Fruit fly (Drosophila melanogaster) whole organism, embryonic: ENCODE data around the gene IscU.

Experiments
- Asciz ChIP-seq: fragments of 200-800 bp; sonication (Bioruptor generic); optimal IDR thresholded peaks from 2 replicates; lab custom pipeline; 2017; ENCODE audit warnings: missing biosample characterization, mild to moderate bottlenecking, missing genetic modification characterization, missing genetic modification reagents
- Bdp1 ChIP-seq: fragments of 200-800 bp; sonication (Bioruptor generic); optimal IDR thresholded peaks from 3 replicates; lab custom pipeline; 2016; ENCODE audit warnings: missing biosample characterization, missing genetic modification characterization
- C15 ChIP-seq: fragments of 200-800 bp; sonication (Bioruptor generic); IDR thresholded peaks from 3 replicates; pipeline ENCODE4 v1.3.6; 2022; ENCODE audit warnings: missing biosample characterization, missing genetic modification characterization
- CG10209 ChIP-seq: fragments of 200-800 bp; sonication (Bioruptor generic); optimal IDR thresholded peaks from 3 replicates; lab custom pipeline; 2017; ENCODE audit warnings: missing biosample characterization, mild to moderate bottlenecking, missing genetic modification characterization, missing genetic modification reagents
- CG10565 ChIP-seq: fragments of 200-800 bp; sonication (Bioruptor generic); optimal IDR thresholded peaks from 3 replicates; lab custom pipeline; 2016; ENCODE audit warnings: missing biosample characterization, mild to moderate bottlenecking, missing genetic modification characterization
- CG11695 ChIP-seq: fragments of 200-800 bp; sonication (Bioruptor generic); IDR thresholded peaks from 3 replicates; pipeline ENCODE4 v1.3.6; 2022; ENCODE audit warnings: missing biosample characterization, missing genetic modification characterization
- CG14860 ChIP-seq: fragments of 200-800 bp; sonication (Bioruptor generic); IDR thresholded peaks from 3 replicates; pipeline ENCODE4 v1.3.6; 2022; ENCODE audit warnings: missing biosample characterization, missing genetic modification characterization; ENCODE audit not compliant: partially characterized antibody
- CG15601 ChIP-seq: fragments of 200-800 bp; sonication (Bioruptor generic); optimal IDR thresholded peaks from 3 replicates; lab custom pipeline; 2019; ENCODE audit warnings: missing biosample characterization, mild to moderate bottlenecking, missing genetic modification characterization, moderate library complexity
- CG1602 ChIP-seq: fragments of 200-800 bp; sonication (Bioruptor generic); optimal IDR thresholded peaks from 3 replicates; lab custom pipeline; 2016; ENCODE audit warnings: missing biosample characterization, missing genetic modification characterization
- CG17829 ChIP-seq: fragments of 200-800 bp; optimal IDR thresholded peaks from 2 replicates; lab custom pipeline; 2019; ENCODE audit warnings: missing biosample characterization, mild to moderate bottlenecking, missing genetic modification characterization, moderate library complexity
- CG17912 ChIP-seq: fragments of 200-800 bp; sonication (Bioruptor generic); optimal IDR thresholded peaks from 2 replicates; lab custom pipeline; 2018; ENCODE audit warnings: missing biosample characterization, mild to moderate bottlenecking, missing genetic modification characterization
- CG18476 ChIP-seq: fragments of 200-800 bp; sonication (Bioruptor generic); optimal IDR thresholded peaks from 2 replicates; lab custom pipeline; 2016; ENCODE audit warnings: missing biosample characterization, mild to moderate bottlenecking, missing genetic modification characterization
- CG32772 ChIP-seq: fragments of 200-800 bp; sonication (Bioruptor generic); IDR thresholded peaks from 2 replicates; pipeline ENCODE4 v1.3.6; 2022; ENCODE audit warnings: missing biosample characterization, missing genetic modification characterization
- CG4282 ChIP-seq: fragments of 200-800 bp; sonication (Bioruptor generic); optimal IDR thresholded peaks from 2 replicates; lab custom pipeline; 2016; ENCODE audit warnings: missing biosample characterization, missing genetic modification characterization
- CG6175 ChIP-seq: fragments of 200-800 bp; sonication (Bioruptor generic); IDR thresholded peaks from 3 replicates; pipeline ENCODE4 v1.3.6; 2022; ENCODE audit warnings: missing biosample characterization, missing genetic modification characterization
- CG6272 ChIP-seq: fragments of 200-800 bp; sonication (Bioruptor generic); IDR thresholded peaks from 2 replicates; pipeline ENCODE4 v1.3.6; 2022; ENCODE audit warnings: missing biosample characterization, missing genetic modification characterization
- CG6791 ChIP-seq: fragments of 200-800 bp; sonication (Bioruptor generic); IDR thresholded peaks from 3 replicates; pipeline ENCODE4 v1.3.6; 2022; ENCODE audit warnings: missing biosample characterization, missing genetic modification characterization; ENCODE audit not compliant: partially characterized antibody
- CTCF ChIP-seq: fragments of 200-800 bp; sonication (Bioruptor generic); optimal IDR thresholded peaks from 2 replicates; lab custom pipeline; 2017; ENCODE audit warnings: missing biosample characterization, mild to moderate bottlenecking, missing genetic modification characterization, moderate library complexity
- Drgx ChIP-seq: fragments of 200-800 bp; sonication (Bioruptor generic); IDR thresholded peaks from 2 replicates; pipeline ENCODE4 v1.3.6; 2022; ENCODE audit warnings: missing biosample characterization, missing genetic modification characterization
- HmgZ ChIP-seq: fragments of 200-800 bp; sonication (Bioruptor generic); optimal IDR thresholded peaks from 2 replicates; lab custom pipeline; 2018; ENCODE audit warnings: missing biosample characterization, mild to moderate bottlenecking, missing genetic modification characterization
- Hmx ChIP-seq: fragments of 200-800 bp; sonication (Bioruptor generic); optimal IDR thresholded peaks from 2 replicates; lab custom pipeline; 2016; ENCODE audit warnings: missing biosample characterization, missing genetic modification characterization
- Jarid2 ChIP-seq: fragments of 200-800 bp; sonication (Bioruptor generic); optimal IDR thresholded peaks from 3 replicates; lab custom pipeline; 2017; ENCODE audit warnings: mild to moderate bottlenecking, missing biosample characterization, missing genetic modification reagents, missing genetic modification characterization
- Med ChIP-seq: fragments of 200-800 bp; sonication (Bioruptor generic); peaks from one replicate; lab custom pipeline; 2016; ENCODE audit warnings: missing biosample characterization, missing genetic modification characterization, mild to moderate bottlenecking, inconsistent platforms, moderate library complexity
- Nf-YA ChIP-seq: fragments of 200-800 bp; sonication (Bioruptor generic); IDR thresholded peaks from 2 replicates; pipeline ENCODE4 v1.3.6; 2022; ENCODE audit warnings: missing biosample characterization, missing genetic modification characterization
- Opbp ChIP-seq: fragments of 200-800 bp; sonication (Bioruptor generic); IDR thresholded peaks from 3 replicates; pipeline ENCODE4 v1.3.6; 2022; ENCODE audit warnings: missing biosample characterization, missing genetic modification characterization; ENCODE audit not compliant: partially characterized antibody
- Pdp1 ChIP-seq, 2 experiments: fragments of 200-800 bp; sonication (Bioruptor generic); optimal IDR thresholded peaks; 3 replicates each; lab custom pipeline; 2016; ENCODE audit warnings: missing biosample characterization in 2 of 2, missing genetic modification characterization in 2 of 2, mild to moderate bottlenecking in 1 of 2, moderate library complexity in 1 of 2
- Rx ChIP-seq: fragments of 200-800 bp; sonication (Bioruptor generic); IDR thresholded peaks from 2 replicates; pipeline ENCODE4 v1.3.6; 2022; ENCODE audit warnings: missing biosample characterization, missing genetic modification characterization
- Stat92E ChIP-seq, 3 experiments: fragments of >200 bp in 2 of 3; fragments of 200-800 bp in 1 of 3; sonication (Bioruptor generic) in 1 of 3; optimal IDR thresholded peaks; 2 replicates each; lab custom pipeline; 2017 to 2019; ENCODE audit warnings: missing biosample characterization in 3 of 3, missing genetic modification characterization in 3 of 3, mild to moderate bottlenecking in 1 of 3, moderate library complexity in 1 of 3
- Trl ChIP-seq, 3 experiments: fragments of >200 bp in 2 of 3; fragments of 200-800 bp in 1 of 3; sonication (Bioruptor generic) in 1 of 3; optimal IDR thresholded peaks; 2 replicates in 1 of 3; 3 replicates in 2 of 3; lab custom pipeline; 2016 to 2017; ENCODE audit warnings: missing biosample characterization in 1 of 3, missing genetic modification characterization in 1 of 3
- ac ChIP-seq: fragments of 200-800 bp; sonication (Bioruptor generic); optimal IDR thresholded peaks from 3 replicates; lab custom pipeline; 2017; ENCODE audit warnings: missing biosample characterization, mild to moderate bottlenecking, missing genetic modification characterization
- ara ChIP-seq: fragments of 200-800 bp; sonication (Bioruptor generic); IDR thresholded peaks from 2 replicates; pipeline ENCODE4 v1.3.6; 2022; ENCODE audit warnings: missing biosample characterization, missing genetic modification characterization
- bsh ChIP-seq, 2 experiments: fragments of 200-800 bp; sonication (Bioruptor generic); optimal IDR thresholded peaks; 2 replicates each; lab custom pipeline; 2017 to 2018; ENCODE audit warnings: mild to moderate bottlenecking in 2 of 2, missing biosample characterization in 2 of 2, missing genetic modification characterization in 2 of 2, moderate library complexity in 1 of 2
- cas ChIP-seq: fragments of 200-800 bp; sonication (Bioruptor generic); IDR thresholded peaks from 2 replicates; pipeline ENCODE4 v1.3.6; 2022; ENCODE audit warnings: missing biosample characterization, missing genetic modification characterization
- caup ChIP-seq: fragments of 200-800 bp; sonication (Bioruptor generic); optimal IDR thresholded peaks from 3 replicates; lab custom pipeline; 2017; ENCODE audit warnings: missing biosample characterization, mild to moderate bottlenecking, missing genetic modification characterization, moderate library complexity; ENCODE audit not compliant: severe bottlenecking
- ci ChIP-seq: fragments of 200-800 bp; sonication (Bioruptor generic); IDR thresholded peaks from 3 replicates; pipeline ENCODE4 v1.3.6; 2022; ENCODE audit warnings: missing biosample characterization, missing genetic modification characterization
- gt ChIP-seq: fragments of 200-800 bp; sonication (Bioruptor generic); IDR thresholded peaks from 2 replicates; pipeline ENCODE4 v1.3.6; 2022; ENCODE audit warnings: missing biosample characterization, missing genetic modification characterization
- knrl ChIP-seq: fragments of 200-800 bp; sonication (Bioruptor generic); IDR thresholded peaks from 3 replicates; pipeline ENCODE4 v1.3.6; 2022; ENCODE audit warnings: missing biosample characterization, missing genetic modification characterization; ENCODE audit not compliant: partially characterized antibody
- nau ChIP-seq: fragments of 200-800 bp; sonication (Bioruptor generic); optimal IDR thresholded peaks from 3 replicates; lab custom pipeline; 2017; ENCODE audit warnings: missing biosample characterization, mild to moderate bottlenecking, missing genetic modification characterization, missing genetic modification reagents
- oc ChIP-seq: fragments of 200-800 bp; sonication (Bioruptor generic); optimal IDR thresholded peaks from 2 replicates; lab custom pipeline; 2018; ENCODE audit warnings: missing biosample characterization, mild to moderate bottlenecking, missing genetic modification characterization, moderate library complexity
- pan ChIP-seq, 4 experiments: fragments of >200 bp in 3 of 4; fragments of 200-800 bp in 1 of 4; sonication (Bioruptor generic) in 1 of 4; optimal IDR thresholded peaks in 3 of 4; IDR thresholded peaks in 1 of 4; 2 replicates each; pipeline versions ENCODE4 v1.3.6 to Lab custom; 2017 to 2022; ENCODE audit warnings: missing biosample characterization in 2 of 4, missing genetic modification characterization in 2 of 4, mixed read lengths in 1 of 4
- phol ChIP-seq: fragments of 200-800 bp; sonication (Bioruptor generic); optimal IDR thresholded peaks from 3 replicates; lab custom pipeline; 2018; ENCODE audit warnings: missing biosample characterization, mild to moderate bottlenecking, missing genetic modification characterization, moderate library complexity
- pnt ChIP-seq: fragments of 200-800 bp; sonication (Bioruptor generic); optimal IDR thresholded peaks from 3 replicates; lab custom pipeline; 2016; ENCODE audit warnings: missing biosample characterization, missing genetic modification characterization
- slou ChIP-seq: fragments of 200-800 bp; sonication (Bioruptor generic); optimal IDR thresholded peaks from 3 replicates; lab custom pipeline; 2016; ENCODE audit warnings: missing biosample characterization, missing genetic modification characterization
- sob ChIP-seq: fragments of 200-800 bp; sonication (Bioruptor generic); IDR thresholded peaks from 2 replicates; pipeline ENCODE4 v1.3.6; 2022; ENCODE audit warnings: missing biosample characterization, missing genetic modification characterization
- tgo ChIP-seq: fragments of 200-800 bp; sonication (Bioruptor generic); IDR thresholded peaks from 3 replicates; pipeline ENCODE4 v1.3.6; 2022; ENCODE audit warnings: missing biosample characterization, missing genetic modification characterization
- yki ChIP-seq: fragments of >200 bp; optimal IDR thresholded peaks from 3 replicates; lab custom pipeline; 2018
- z ChIP-seq: fragments of 200-800 bp; sonication (Bioruptor generic); IDR thresholded peaks from 3 replicates; pipeline ENCODE4 v1.3.6; 2022; ENCODE audit warnings: missing biosample characterization, missing genetic modification characterization

IscU gene

DNA sequence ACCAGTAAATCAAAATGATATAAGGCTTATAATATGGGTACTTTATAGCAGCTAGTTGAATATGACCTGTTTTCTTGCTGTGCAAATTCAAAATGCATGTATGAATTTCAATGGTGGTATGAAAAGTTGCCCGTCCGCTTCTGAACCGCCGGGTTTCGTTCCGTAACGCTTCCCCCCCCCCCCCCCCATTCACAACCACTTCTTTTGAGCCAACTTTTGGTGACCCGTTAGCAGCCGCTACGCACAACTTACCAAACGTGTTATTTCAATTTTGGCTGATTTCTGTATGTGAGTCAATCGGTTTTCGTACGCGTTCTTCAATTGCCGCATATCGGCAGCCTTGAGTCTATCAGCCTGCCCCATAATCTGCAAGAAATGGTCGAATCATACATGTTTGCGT, 30.3 kb downstream of the IscU start (continued):
- TF ChIP-seq pnt (GFP tag; lab: Kevin White, UChicago) (no peak), CG17912 (GFP tag; lab: Kevin White, UChicago) (no peak), CG17829 (tag; lab: Kevin White, UChicago) (no peak), cas (no peak), CG1602 (GFP tag; lab: Kevin White, UChicago) (no peak), CG6175 (GFP tag; lab: Robert Waterston, UW) (0 out of 3 replicates have a peak, but pooled peaks have one; percentile 32), pan (optimal IDR thresholded peaks at IDR 0.05; lab: Kevin White, UChicago) (no peak), pan (GFP tag; optimal IDR thresholded peaks at IDR 0.05 in 1 of 2, IDR thresholded peaks at IDR 0.05 in 1 of 2) (no peak), C15 (GFP tag; lab: Robert Waterston, UW) (no peak), ara (GFP tag; lab: Robert Waterston, UW) (0 out of 2 replicates have a peak, but pooled peaks have one; percentile 9), CG32772 (GFP tag; lab: Robert Waterston, UW) (no peak), Pdp1 (GFP tag; optimal IDR thresholded peaks at IDR 0.05; lab: Kevin White, UChicago) (peak in 1 of 2 experiments; percentile 23), HmgZ (tag; lab: Kevin White, UChicago) (no peak), oc (tag; lab: Kevin White, UChicago) (no peak), Stat92E (GFP tag; optimal IDR thresholded peaks at IDR 0.05; lab: Kevin White, UChicago) (no peak), CG18476 (GFP tag; lab: Kevin White, UChicago) (no peak)
- TF ChIP-seq, all 482 proteins: peak for 5

DNA sequence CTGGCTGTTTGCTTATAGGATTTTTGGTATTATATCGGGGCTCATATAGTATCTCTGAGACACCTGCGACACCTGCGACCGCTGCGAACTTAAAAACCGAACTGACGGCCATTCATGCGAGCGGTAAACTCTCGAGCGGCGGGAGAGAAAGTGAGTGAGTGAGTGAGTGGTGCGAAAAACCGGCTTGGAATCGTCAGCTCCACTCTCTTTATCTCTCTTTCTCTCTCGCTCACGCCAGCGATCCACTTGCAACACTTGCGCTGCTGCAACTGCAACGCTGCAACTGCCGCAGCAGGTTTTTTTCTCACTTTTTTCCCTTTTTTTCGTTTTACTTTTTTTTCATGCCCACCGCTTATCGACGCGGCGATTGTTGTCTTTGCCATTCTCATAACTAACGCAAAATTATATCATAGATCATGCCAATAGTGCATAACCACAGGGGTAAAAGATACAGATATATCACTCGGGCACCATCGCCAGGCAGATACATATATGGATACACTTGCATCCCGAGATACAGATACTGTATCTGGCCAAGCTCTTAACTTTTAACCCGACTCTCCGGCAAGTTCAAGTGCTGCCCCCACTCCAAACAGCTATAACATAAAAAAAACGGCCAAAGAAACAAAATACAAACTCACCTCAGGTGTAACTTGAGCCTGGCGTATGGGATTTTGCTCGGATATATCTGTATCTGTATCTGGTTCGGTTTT, 31.4 kb downstream of the IscU start:
- TF ChIP-seq bsh (GFP tag; optimal IDR thresholded peaks at IDR 0.05; lab: Kevin White, UChicago) (peak in 1 of 2 experiments; percentile 84), ac (no peak), Bdp1 (GFP tag; lab: Kevin White, UChicago) (no peak), nau (no peak), CTCF (GFP tag; lab: Kevin White, UChicago) (no peak), CG10209 (GFP tag; lab: Kevin White, UChicago) (no peak), Asciz (GFP tag; lab: Kevin White, UChicago) (no peak), CG11695 (GFP tag; lab: Robert Waterston, UW) (no peak), z (GFP tag; lab: Robert Waterston, UW) (peak; percentile 89), CG10565 (no peak), tgo (GFP tag; lab: Robert Waterston, UW) (no peak), phol (no peak), knrl (GFP tag; lab: Robert Waterston, UW) (no peak), Opbp (GFP tag; lab: Robert Waterston, UW) (0 out of 3 replicates have a peak, but pooled peaks have one; percentile 49), caup (GFP tag; lab: Kevin White, UChicago) (no peak), Hmx (GFP tag; lab: Kevin White, UChicago) (no peak), CG6791 (no peak), Med (GFP tag; lab: Kevin White, UChicago) (peak; percentile 62), CG6272 (GFP tag; lab: Robert Waterston, UW) (no peak), Trl (optimal IDR thresholded peaks at IDR 0.05; lab: Kevin White, UChicago) (peak; percentile 27 to 80), Trl (GFP tag; optimal IDR thresholded peaks at IDR 0.05; lab: Kevin White, UChicago) (no peak), Jarid2 (GFP tag; lab: Kevin White, UChicago) (peak; percentile 62), Drgx (GFP tag; lab: Robert Waterston, UW) (peak; percentile 51; the same call in 1 of the 2 replicates), slou (GFP tag; lab: Kevin White, UChicago) (no peak), ci (GFP tag; lab: Robert Waterston, UW) (0 out of 3 replicates have a peak, but pooled peaks have one; percentile 24), gt (no peak), CG15601 (tag; lab: Kevin White, UChicago) (no peak), yki (lab: Kevin White, UChicago) (peak; percentile 36), Rx (GFP tag; lab: Robert Waterston, UW) (no peak), CG14860 (GFP tag; lab: Robert Waterston, UW) (0 out of 3 replicates have a peak, but pooled peaks have one; percentile 37), Nf-YA (no peak), CG4282 (GFP tag; lab: Kevin White, UChicago) (no peak), sob (GFP tag; lab: Robert Waterston, UW) (no peak)
